Fruit fly (Drosophila melanogaster): Measurements from ENCODE around the gene msn.

DNA sequence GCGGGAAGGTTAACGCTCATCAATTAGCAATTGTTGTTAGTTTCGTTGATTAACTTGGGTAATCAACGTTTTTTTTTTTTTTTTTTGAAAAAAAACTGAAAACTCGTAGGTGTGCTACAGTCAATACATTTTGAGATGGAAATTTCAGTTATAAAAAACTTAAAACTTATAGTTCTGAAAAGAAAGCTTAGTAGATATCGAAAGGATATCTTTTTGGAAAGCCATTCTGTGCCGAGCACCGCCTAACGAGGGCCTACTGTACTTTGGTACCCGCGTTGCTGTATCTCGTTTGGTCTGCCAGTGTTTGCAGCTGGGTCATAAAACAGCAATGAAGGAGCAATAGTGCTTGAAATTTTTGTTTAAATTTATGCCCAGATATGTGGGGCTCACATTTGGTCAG, 14.4 kb downstream of the msn start:
- TF ChIP-seq CG8478 (optimal IDR thresholded peaks at IDR 0.05) (no peak), psq (optimal IDR thresholded peaks at IDR 0.05) (no peak)

Measured in whole organism.